Worm (Caenorhabditis elegans) whole organism, mixed stage, embryonic: Measurements from ENCODE around the gene C03B1.17.

Experiments used
- elt-1 ChIP-seq: sonication (generic microtip); optimal IDR thresholded peaks from 2 replicates; lab custom pipeline; 2017; ENCODE audit warnings: missing genetic modification characterization, mild to moderate bottlenecking, missing compliant biosample characterization, antibody characterized with exemption, moderate library complexity, borderline replicate concordance; ENCODE audit not compliant: insufficient read depth
- elt-3 ChIP-seq: fragments of 150-350 bp; optimal IDR thresholded peaks from 2 replicates; lab custom pipeline; 2014; ENCODE audit warnings: missing biosample characterization, missing genetic modification characterization
- ham-2 ChIP-seq: fragments of 200-800 bp; sonication (Bioruptor generic); optimal IDR thresholded peaks from 2 replicates; lab custom pipeline; 2018; ENCODE audit warnings: mild to moderate bottlenecking, missing genetic modification characterization, missing compliant biosample characterization
- hlh-1 ChIP-seq: fragments of 150-350 bp; optimal IDR thresholded peaks from 2 replicates; lab custom pipeline; 2014; ENCODE audit warnings: missing biosample characterization, missing genetic modification reagents, missing genetic modification characterization
- lsy-2 ChIP-seq: fragments of 150-350 bp; optimal IDR thresholded peaks from 2 replicates; lab custom pipeline; 2014; ENCODE audit warnings: missing biosample characterization, missing genetic modification characterization
- nhr-12 ChIP-seq: fragments of 150-350 bp; optimal IDR thresholded peaks from 2 replicates; lab custom pipeline; 2014; ENCODE audit warnings: missing biosample characterization, missing genetic modification characterization
- nhr-237 ChIP-seq: fragments of 150-350 bp; optimal IDR thresholded peaks from 2 replicates; lab custom pipeline; 2014; ENCODE audit warnings: missing biosample characterization, missing genetic modification characterization
- snpc-4 ChIP-seq: fragments of 150-350 bp; optimal IDR thresholded peaks from 2 replicates; lab custom pipeline; 2014; ENCODE audit warnings: missing biosample characterization, missing genetic modification characterization
- unc-39 ChIP-seq: fragments of 150-350 bp; optimal IDR thresholded peaks from 2 replicates; lab custom pipeline; 2014; ENCODE audit warnings: missing biosample characterization, missing genetic modification characterization
- ztf-11 ChIP-seq: fragments of 150-350 bp; optimal IDR thresholded peaks from 2 replicates; lab custom pipeline; 2014; ENCODE audit warnings: missing biosample characterization, missing genetic modification characterization

ce11 chrX:6373348-6373747 is at the start of gene C03B1.17:
- no peak for TF ChIP-seq unc-39
- no peak for TF ChIP-seq snpc-4 (tag; lab: Kevin White, UChicago)
- TF ChIP-seq nhr-237 (tag; lab: Kevin White, UChicago): no peak
- TF ChIP-seq elt-3: no peak
- no peak for TF ChIP-seq nhr-12
- TF ChIP-seq ham-2: no peak
- no peak for TF ChIP-seq hlh-1 (tag; lab: Kevin White, UChicago)
- no peak for TF ChIP-seq elt-1 (tag; lab: Kevin White, UChicago)
- no peak for TF ChIP-seq lsy-2 (tag; lab: Kevin White, UChicago)
- TF ChIP-seq ztf-11 (tag; lab: Kevin White, UChicago): no peak
